Fruit fly (Drosophila melanogaster): ENCODE results near the gene CG32473.
A peak's percentile ranks its signal among the peaks of the same experiment; 100 is the strongest.

The CG32473 gene

DNA sequence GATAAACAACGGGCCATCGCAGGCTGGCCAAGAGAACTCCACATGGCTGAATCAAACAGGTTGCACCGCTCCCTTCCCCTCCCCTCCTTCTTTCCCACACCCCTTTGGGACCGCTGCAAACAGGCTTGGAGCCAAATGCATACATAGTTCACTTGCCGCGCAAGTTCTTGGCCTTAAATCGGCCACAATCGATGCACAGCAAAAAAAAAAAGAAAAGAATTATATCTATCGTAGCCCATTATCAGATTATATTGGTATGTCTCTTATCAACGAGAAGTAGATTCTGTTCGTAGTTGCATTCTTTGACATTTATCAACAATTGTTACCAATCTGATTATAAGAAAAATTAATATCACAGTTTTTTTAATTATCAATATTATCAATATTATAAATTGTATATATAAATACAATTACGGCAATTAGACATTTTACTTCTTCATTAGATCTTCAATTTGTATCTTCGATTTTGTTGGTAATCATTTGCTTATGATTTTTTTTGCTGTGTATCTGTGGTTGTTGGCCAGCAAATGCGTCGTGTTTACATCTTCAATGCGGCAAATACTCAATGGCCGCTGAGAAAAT lies 3.0 kb downstream of the CG32473 start (continued):
- no peak for TF ChIP-seq tll (GFP tag; optimal IDR thresholded peaks at IDR 0.05)
- peak; percentile 65 for TF ChIP-seq CG10267 (tag; optimal IDR thresholded peaks at IDR 0.05)
- no peak for TF ChIP-seq mam (GFP tag; optimal IDR thresholded peaks at IDR 0.05)
- no peak for TF ChIP-seq Mad (GFP tag; optimal IDR thresholded peaks at IDR 0.05)
- TF ChIP-seq CG10274 (GFP tag; optimal IDR thresholded peaks at IDR 0.05), result no peak
- TF ChIP-seq tx (GFP tag; optimal IDR thresholded peaks at IDR 0.05), result no peak
- TF ChIP-seq CG1832 (GFP tag; optimal IDR thresholded peaks at IDR 0.05), result no peak
- TF ChIP-seq grn (GFP tag; optimal IDR thresholded peaks at IDR 0.05), result no peak
- TF ChIP-seq Hr51 (GFP tag; optimal IDR thresholded peaks at IDR 0.05), result no peak
- TF ChIP-seq oc (tag; optimal IDR thresholded peaks at IDR 0.05), result peak; percentile 36
- TF ChIP-seq Myb (GFP tag; optimal IDR thresholded peaks at IDR 0.05), result no peak
- TF ChIP-seq sqz (GFP tag; optimal IDR thresholded peaks at IDR 0.05), result peak; percentile 38
- TF ChIP-seq Med (GFP tag), result no peak
- TF ChIP-seq otp (GFP tag; IDR thresholded peaks at IDR 0.05), result no peak
- peak; percentile 28 for TF ChIP-seq CG1233 (GFP tag; optimal IDR thresholded peaks at IDR 0.05)
- no peak for TF ChIP-seq bigmax (GFP tag; optimal IDR thresholded peaks at IDR 0.05)
- TF ChIP-seq CG2889 (GFP tag; IDR thresholded peaks at IDR 0.05), result no peak
- TF ChIP-seq CG1792 (GFP tag; optimal IDR thresholded peaks at IDR 0.05), result no peak
- 0 out of 2 replicates have a peak, but pooled peaks have one; percentile 51 for TF ChIP-seq CG6689 (GFP tag; IDR thresholded peaks at IDR 0.05)
- TF ChIP-seq row (GFP tag; IDR thresholded peaks at IDR 0.05), result peak; percentile 33; the same call in 2 of the 3 replicates
- TF ChIP-seq CG3407 (GFP tag; optimal IDR thresholded peaks at IDR 0.05), result peak; percentile 28
- no peak for TF ChIP-seq jigr1 (GFP tag; IDR thresholded peaks at IDR 0.05)
- no peak for TF ChIP-seq Opbp (GFP tag; IDR thresholded peaks at IDR 0.05; ENCODE audit: partially characterized antibody)
- no peak for TF ChIP-seq sob (GFP tag; IDR thresholded peaks at IDR 0.05)
- TF ChIP-seq chif (GFP tag; optimal IDR thresholded peaks at IDR 0.05), result no peak
- TF ChIP-seq CG12659 (GFP tag; optimal IDR thresholded peaks at IDR 0.05), result peak; percentile 22
- TF ChIP-seq twi (tag; optimal IDR thresholded peaks at IDR 0.05), result peak; percentile 15
- TF ChIP-seq CG2129 (GFP tag; IDR thresholded peaks at IDR 0.05; ENCODE audit: partially characterized antibody), result no peak
- TF ChIP-seq exex (tag; optimal IDR thresholded peaks at IDR 0.05), result no peak
- TF ChIP-seq Taf1 (GFP tag; IDR thresholded peaks at IDR 0.05), result no peak
- no peak for TF ChIP-seq Mrtf (GFP tag; IDR thresholded peaks at IDR 0.05)
- no peak for TF ChIP-seq Atf-2 (GFP tag; optimal IDR thresholded peaks at IDR 0.05)
- no peak for TF ChIP-seq pros (GFP tag; optimal IDR thresholded peaks at IDR 0.05)
- TF ChIP-seq CG1529 (GFP tag; optimal IDR thresholded peaks at IDR 0.05), result no peak
- TF ChIP-seq Bgb (GFP tag; IDR thresholded peaks at IDR 0.05; ENCODE audit: partially characterized antibody), result no peak
- no peak for TF ChIP-seq sisA (GFP tag; IDR thresholded peaks at IDR 0.05)
- TF ChIP-seq dysf (GFP tag; IDR thresholded peaks at IDR 0.05), result no peak
- no peak for TF ChIP-seq CG12299 (tag; optimal IDR thresholded peaks at IDR 0.05)
- TF ChIP-seq dmrt99B (tag; optimal IDR thresholded peaks at IDR 0.05), result peak; percentile 68
- TF ChIP-seq usp (GFP tag; optimal IDR thresholded peaks at IDR 0.05), result no peak
- TF ChIP-seq unc-4 (GFP tag; IDR thresholded peaks at IDR 0.05; ENCODE audit: partially characterized antibody), result no peak
- TF ChIP-seq aop (GFP tag; IDR thresholded peaks at IDR 0.05), result no peak
- TF ChIP-seq zfh1 (GFP tag; IDR thresholded peaks at IDR 0.05), result peak; percentile 32; the same call in 1 of the 3 replicates
- TF ChIP-seq CG6765 (GFP tag; optimal IDR thresholded peaks at IDR 0.05), result no peak
- no peak for TF ChIP-seq gro (GFP tag; optimal IDR thresholded peaks at IDR 0.05)
- no peak for TF ChIP-seq nau (GFP tag; optimal IDR thresholded peaks at IDR 0.05)
- TF ChIP-seq Ssrp (tag; optimal IDR thresholded peaks at IDR 0.05), result no peak
- TF ChIP-seq CG18476 (GFP tag; optimal IDR thresholded peaks at IDR 0.05), result no peak
- no peak for TF ChIP-seq CG4854 (GFP tag; optimal IDR thresholded peaks at IDR 0.05)
- TF ChIP-seq ERR (GFP tag; optimal IDR thresholded peaks at IDR 0.05), result no peak
